Fruit fly (Drosophila melanogaster) S2 (cell line): ENCODE measurements around the gene Drep4.

ENCODE experiments used
- CG8478 ChIP-seq: fragments of >200 bp; optimal IDR thresholded peaks from 2 replicates; lab custom pipeline; 2018
- CTCF ChIP-seq, 2 experiments: fragments of >200 bp; optimal IDR thresholded peaks; 2 replicates each; lab custom pipeline; 2018

dm6 chr2L:13291960-13292487, 5.8 kb upstream of the Drep4 start:
- no peak for TF ChIP-seq CTCF (optimal IDR thresholded peaks at IDR 0.05; lab: Kevin White, UChicago)
- TF ChIP-seq CG8478 (lab: Kevin White, UChicago), result no peak
